Fruit fly (Drosophila melanogaster): ENCODE results near the gene Cpr64Ad.
A peak's percentile ranks its signal among the peaks of the same experiment; 100 is the strongest.

The Cpr64Ad gene

dm6 chr3L:4220679-4221078, 5.5 kb downstream of the Cpr64Ad start:
- TF ChIP-seq CG8159 (tag; optimal IDR thresholded peaks at IDR 0.05) (no peak), CG13204 (GFP tag; optimal IDR thresholded peaks at IDR 0.05) (no peak)

- TF ChIP-seq CG4496 (GFP tag; IDR thresholded peaks at IDR 0.05) = peak; percentile 37; the same call in 1 of the 3 replicates
- no peak for TF ChIP-seq CG8301 (tag; optimal IDR thresholded peaks at IDR 0.05)
- peak; percentile 46 for TF ChIP-seq CG13204 (GFP tag; optimal IDR thresholded peaks at IDR 0.05)
- no peak for TF ChIP-seq CG10348 (GFP tag; IDR thresholded peaks at IDR 0.05)
- TF ChIP-seq CG12605 (GFP tag; IDR thresholded peaks at IDR 0.05) = no peak
- no peak for TF ChIP-seq Pif1B (GFP tag; optimal IDR thresholded peaks at IDR 0.05)
- no peak; the same call in 2 of the 3 replicates for TF ChIP-seq fd96Ca (GFP tag; IDR thresholded peaks at IDR 0.05)
- no peak for TF ChIP-seq CG34367 (tag; optimal IDR thresholded peaks at IDR 0.05)
- TF ChIP-seq CG14655 (GFP tag; optimal IDR thresholded peaks at IDR 0.05) = no peak
- no peak for TF ChIP-seq gl (tag; optimal IDR thresholded peaks at IDR 0.05)
- no peak for TF ChIP-seq CG15710 (tag; optimal IDR thresholded peaks at IDR 0.05)
- no peak for TF ChIP-seq rn (GFP tag; IDR thresholded peaks at IDR 0.05)
- no peak for TF ChIP-seq CG9948 (tag; optimal IDR thresholded peaks at IDR 0.05)
- TF ChIP-seq D1 (tag; optimal IDR thresholded peaks at IDR 0.05) = no peak
- peak; percentile 64 for TF ChIP-seq Ets98B (GFP tag; IDR thresholded peaks at IDR 0.05)
- no peak for TF ChIP-seq Snoo (tag; optimal IDR thresholded peaks at IDR 0.05)
- peak; percentile 55; the same call in 1 of the 2 replicates for TF ChIP-seq CG32121 (GFP tag; IDR thresholded peaks at IDR 0.05)
- TF ChIP-seq EcR (GFP tag; optimal IDR thresholded peaks at IDR 0.05) = peak; percentile 74
- peak; percentile 16 for TF ChIP-seq CG8159 (tag; optimal IDR thresholded peaks at IDR 0.05)
- no peak for TF ChIP-seq Pif1A (GFP tag; optimal IDR thresholded peaks at IDR 0.05)
- TF ChIP-seq CG17806 (tag; optimal IDR thresholded peaks at IDR 0.05) = no peak
Observed at dm6 chr3L:4221226-4221770, 6.1 kb downstream of the Cpr64Ad start.

- TF ChIP-seq EcR (GFP tag; optimal IDR thresholded peaks at IDR 0.05) = no peak
- TF ChIP-seq CG8159 (tag; optimal IDR thresholded peaks at IDR 0.05) = no peak
- no peak for TF ChIP-seq Snoo (tag; optimal IDR thresholded peaks at IDR 0.05)
- no peak for TF ChIP-seq CG17806 (tag; optimal IDR thresholded peaks at IDR 0.05)
- no peak for TF ChIP-seq fd96Ca (GFP tag; IDR thresholded peaks at IDR 0.05)
- TF ChIP-seq CG34367 (tag; optimal IDR thresholded peaks at IDR 0.05) = no peak
- TF ChIP-seq CG8301 (tag; optimal IDR thresholded peaks at IDR 0.05) = no peak
- TF ChIP-seq Pif1A (GFP tag; optimal IDR thresholded peaks at IDR 0.05) = no peak
Observed at dm6 chr3L:4221792-4222191, 6.6 kb downstream of the Cpr64Ad start.

dm6 chr3L:4225647-4226470, 10.7 kb downstream of the Cpr64Ad start:
- TF ChIP-seq CG8159 (tag; optimal IDR thresholded peaks at IDR 0.05) (no peak), fd96Ca (GFP tag; IDR thresholded peaks at IDR 0.05) (0 out of 3 replicates have a peak, but pooled peaks have one; percentile 36), CG8301 (tag; optimal IDR thresholded peaks at IDR 0.05) (peak; percentile 18), Ets98B (GFP tag; IDR thresholded peaks at IDR 0.05) (peak; percentile 30; the same call in 1 of the 2 replicates), CG32121 (GFP tag; IDR thresholded peaks at IDR 0.05) (no peak), EcR (GFP tag; optimal IDR thresholded peaks at IDR 0.05) (peak; percentile 40), CG9948 (tag; optimal IDR thresholded peaks at IDR 0.05) (no peak), Pif1B (GFP tag; optimal IDR thresholded peaks at IDR 0.05) (no peak), Snoo (tag; optimal IDR thresholded peaks at IDR 0.05) (no peak), CG4496 (GFP tag; IDR thresholded peaks at IDR 0.05) (no peak), CG34367 (tag; optimal IDR thresholded peaks at IDR 0.05) (no peak), CG15710 (tag; optimal IDR thresholded peaks at IDR 0.05) (no peak), CG13204 (GFP tag; optimal IDR thresholded peaks at IDR 0.05) (no peak), gl (tag; optimal IDR thresholded peaks at IDR 0.05) (peak; percentile 8), CG14655 (GFP tag; optimal IDR thresholded peaks at IDR 0.05) (peak; percentile 20)

DNA sequence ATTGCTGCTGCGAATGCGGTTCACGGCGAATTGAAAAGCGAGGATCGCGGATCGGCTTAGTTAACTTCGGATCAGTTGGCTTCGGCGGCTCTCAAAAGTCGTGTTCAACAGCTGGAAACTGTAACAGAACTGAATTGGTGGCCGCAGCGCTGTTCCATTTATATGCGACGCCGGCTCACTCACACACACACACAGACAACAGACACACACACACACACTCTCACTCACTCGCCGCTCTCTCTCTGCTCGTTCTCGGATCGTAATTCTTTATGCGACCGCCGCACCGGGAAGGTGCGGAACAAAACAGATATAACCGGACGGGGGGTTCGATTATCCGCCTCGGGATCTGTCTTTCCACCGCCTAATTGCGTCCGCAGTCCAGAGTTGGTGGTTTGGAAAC, 12.0 kb downstream of the Cpr64Ad start, which contains the start of gene CG46460:
TSS of gene CG46460 (minus strand) at position 139 of the 400 bp plus-strand sequence.
- peak; percentile 8 for TF ChIP-seq CG14655 (GFP tag; optimal IDR thresholded peaks at IDR 0.05)
- peak; percentile 64 for TF ChIP-seq CG13204 (GFP tag; optimal IDR thresholded peaks at IDR 0.05)
- TF ChIP-seq CG8159 (tag; optimal IDR thresholded peaks at IDR 0.05) = peak; percentile 42
- TF ChIP-seq CG17806 (tag; optimal IDR thresholded peaks at IDR 0.05) = no peak
- peak; percentile 43; the same call in 1 of the 2 replicates for TF ChIP-seq CG12605 (GFP tag; IDR thresholded peaks at IDR 0.05)
- no peak for TF ChIP-seq gl (tag; optimal IDR thresholded peaks at IDR 0.05)
- TF ChIP-seq CG4496 (GFP tag; IDR thresholded peaks at IDR 0.05) = peak; percentile 42; the same call in 1 of the 3 replicates
- no peak for TF ChIP-seq Pif1A (GFP tag; optimal IDR thresholded peaks at IDR 0.05)
- no peak for TF ChIP-seq rn (GFP tag; IDR thresholded peaks at IDR 0.05)
- TF ChIP-seq Pif1B (GFP tag; optimal IDR thresholded peaks at IDR 0.05) = no peak
- no peak for TF ChIP-seq CG10348 (GFP tag; IDR thresholded peaks at IDR 0.05)
- no peak for TF ChIP-seq D1 (tag; optimal IDR thresholded peaks at IDR 0.05)
- no peak for TF ChIP-seq Snoo (tag; optimal IDR thresholded peaks at IDR 0.05)
- TF ChIP-seq fd96Ca (GFP tag; IDR thresholded peaks at IDR 0.05) = no peak; the same call in 2 of the 3 replicates
- no peak for TF ChIP-seq CG8301 (tag; optimal IDR thresholded peaks at IDR 0.05)
- peak; percentile 31; the same call in 1 of the 2 replicates for TF ChIP-seq CG32121 (GFP tag; IDR thresholded peaks at IDR 0.05)
- TF ChIP-seq CG34367 (tag; optimal IDR thresholded peaks at IDR 0.05) = no peak
- no peak for TF ChIP-seq CG9948 (tag; optimal IDR thresholded peaks at IDR 0.05)
- peak; percentile 67 for TF ChIP-seq EcR (GFP tag; optimal IDR thresholded peaks at IDR 0.05)
- peak; percentile 31 for TF ChIP-seq CG15710 (tag; optimal IDR thresholded peaks at IDR 0.05)
- TF ChIP-seq Ets98B (GFP tag; IDR thresholded peaks at IDR 0.05) = peak; percentile 49; the same call in 1 of the 2 replicates

Data from whole organism, pupa.